Fruit fly (Drosophila melanogaster): Measurements from ENCODE around the gene hzg.
A peak's percentile ranks its signal among the peaks of the same experiment; 100 is the strongest.

Gene hzg

DNA sequence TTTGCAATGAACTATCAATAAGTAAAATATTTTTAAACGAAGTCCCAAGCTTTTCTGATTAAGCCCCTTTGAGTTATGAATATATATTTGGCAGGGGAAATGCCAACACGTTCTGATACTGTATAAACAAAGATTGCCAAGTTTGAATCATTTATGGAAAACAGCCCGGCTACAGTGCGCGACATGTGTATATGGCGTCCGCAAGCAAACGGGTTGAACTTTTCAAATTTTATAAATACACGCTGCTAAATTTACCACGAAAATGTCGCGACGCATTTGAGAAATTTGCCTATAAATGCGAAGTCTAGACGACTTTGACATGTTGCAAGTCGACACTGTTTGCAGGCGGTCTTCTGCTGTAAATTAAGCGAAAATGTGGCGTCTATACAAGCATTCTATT, 43.5 kb upstream of the hzg start (continued):
- TF ChIP-seq nau (GFP tag; optimal IDR thresholded peaks at IDR 0.05) (no peak), Usf (GFP tag; optimal IDR thresholded peaks at IDR 0.05) (no peak), CG12942 (GFP tag; optimal IDR thresholded peaks at IDR 0.05) (no peak), onecut (GFP tag; IDR thresholded peaks at IDR 0.05) (0 out of 2 replicates have a peak, but pooled peaks have one; percentile 28), salm (tag; optimal IDR thresholded peaks at IDR 0.05) (no peak), CG17361 (GFP tag; IDR thresholded peaks at IDR 0.05) (no peak), CG11504 (tag; optimal IDR thresholded peaks at IDR 0.05) (peak; percentile 46), HHEX (GFP tag; optimal IDR thresholded peaks at IDR 0.05) (peak; percentile 46), Kr (GFP tag; optimal IDR thresholded peaks at IDR 0.05) (no peak), CG6791 (GFP tag; IDR thresholded peaks at IDR 0.05; ENCODE audit: partially characterized antibody) (no peak), CG10959 (GFP tag; IDR thresholded peaks at IDR 0.05) (no peak), luna (GFP tag; optimal IDR thresholded peaks at IDR 0.05) (no peak), Gsc (GFP tag; IDR thresholded peaks at IDR 0.05) (no peak), CG34376 (GFP tag; optimal IDR thresholded peaks at IDR 0.05) (peak; percentile 59), unpg (GFP tag; optimal IDR thresholded peaks at IDR 0.05) (peak; percentile 54), Med (GFP tag) (peak; percentile 95), CG7928 (GFP tag; optimal IDR thresholded peaks at IDR 0.05) (no peak), D19B (GFP tag; optimal IDR thresholded peaks at IDR 0.05) (peak; percentile 47), CG9437 (GFP tag; optimal IDR thresholded peaks at IDR 0.05) (no peak), Oli (tag; optimal IDR thresholded peaks at IDR 0.05) (peak; percentile 49), Dref (GFP tag; IDR thresholded peaks at IDR 0.05) (no peak), CG6683 (GFP tag; optimal IDR thresholded peaks at IDR 0.05) (no peak), nmo (GFP tag; optimal IDR thresholded peaks at IDR 0.05) (peak; percentile 12), CG14441 (GFP tag; IDR thresholded peaks at IDR 0.05) (peak; percentile 75), CG9727 (GFP tag; optimal IDR thresholded peaks at IDR 0.05) (peak; percentile 24), lola (GFP tag; optimal IDR thresholded peaks at IDR 0.05) (no peak), Spps (tag; optimal IDR thresholded peaks at IDR 0.05) (no peak), z (GFP tag; IDR thresholded peaks at IDR 0.05) (no peak), sens (GFP tag) (peak; percentile 85), CG4730 (GFP tag; IDR thresholded peaks at IDR 0.05) (peak; percentile 21; the same call in 1 of the 2 replicates), nom (GFP tag; optimal IDR thresholded peaks at IDR 0.05) (peak; percentile 61), disco-r (GFP tag; optimal IDR thresholded peaks at IDR 0.05) (no peak), CG3065 (GFP tag; optimal IDR thresholded peaks at IDR 0.05) (no peak), CG14965 (GFP tag; optimal IDR thresholded peaks at IDR 0.05; ENCODE audit: borderline replicate concordance) (no peak), Dek (tag; optimal IDR thresholded peaks at IDR 0.05) (peak; percentile 48), CG2678 (tag; optimal IDR thresholded peaks at IDR 0.05) (peak; percentile 59), CG7786 (GFP tag; optimal IDR thresholded peaks at IDR 0.05) (peak; percentile 66), CG9817 (tag; optimal IDR thresholded peaks at IDR 0.05) (peak; percentile 43), Opbp (GFP tag; IDR thresholded peaks at IDR 0.05; ENCODE audit: partially characterized antibody) (no peak), Mes4 (GFP tag; optimal IDR thresholded peaks at IDR 0.05) (peak; percentile 35), CG15011 (GFP tag; optimal IDR thresholded peaks at IDR 0.05) (peak; percentile 29), CG8388 (GFP tag; optimal IDR thresholded peaks at IDR 0.05) (no peak), CG6654 (GFP tag; optimal IDR thresholded peaks at IDR 0.05) (no peak), CG6175 (GFP tag; IDR thresholded peaks at IDR 0.05) (0 out of 3 replicates have a peak, but pooled peaks have one; percentile 67), CG10431 (GFP tag; optimal IDR thresholded peaks at IDR 0.05) (no peak), bigmax (GFP tag; optimal IDR thresholded peaks at IDR 0.05) (no peak), CG43689 (GFP tag; IDR thresholded peaks at IDR 0.05) (peak; percentile 48), Bteb2 (GFP tag; optimal IDR thresholded peaks at IDR 0.05) (peak; percentile 52), CG10654 (GFP tag; optimal IDR thresholded peaks at IDR 0.05) (no peak), sna (GFP tag; IDR thresholded peaks at IDR 0.05; ENCODE audit: partially characterized antibody) (no peak)
